Fruit fly (Drosophila melanogaster) whole organism, embryonic: ENCODE measurements around the gene Nepl18.

ENCODE experiments used
- Ada2b ChIP-seq: fragments of 200-800 bp; sonication (Bioruptor generic); IDR thresholded peaks from 2 replicates; pipeline ENCODE4 v1.3.6; 2022; ENCODE audit warnings: missing biosample characterization, missing genetic modification characterization
- Adf1 ChIP-seq: fragments of 200-800 bp; sonication (Bioruptor generic); IDR thresholded peaks from 2 replicates; pipeline ENCODE4 v1.3.6; 2022; ENCODE audit warnings: missing biosample characterization, missing genetic modification characterization
- Bdp1 ChIP-seq: fragments of 200-800 bp; sonication (Bioruptor generic); optimal IDR thresholded peaks from 3 replicates; lab custom pipeline; 2016; ENCODE audit warnings: missing biosample characterization, missing genetic modification characterization
- CG10274 ChIP-seq: fragments of 200-800 bp; sonication (Bioruptor generic); optimal IDR thresholded peaks from 3 replicates; lab custom pipeline; 2017; ENCODE audit warnings: missing biosample characterization, mild to moderate bottlenecking, missing genetic modification characterization
- CG11456 ChIP-seq: fragments of 200-800 bp; sonication (Bioruptor generic); IDR thresholded peaks from 3 replicates; pipeline ENCODE4 v1.3.6; 2022; ENCODE audit warnings: missing biosample characterization, missing genetic modification characterization
- CG11560 ChIP-seq: fragments of 200-800 bp; sonication (Bioruptor generic); IDR thresholded peaks from 3 replicates; pipeline ENCODE4 v1.3.6; 2022; ENCODE audit warnings: missing biosample characterization, missing genetic modification characterization
- CG12299 ChIP-seq: fragments of 200-800 bp; sonication (Bioruptor generic); optimal IDR thresholded peaks from 2 replicates; lab custom pipeline; 2018; ENCODE audit warnings: missing biosample characterization, mild to moderate bottlenecking, missing genetic modification characterization
- CG12659 ChIP-seq: fragments of 200-800 bp; sonication (Bioruptor generic); optimal IDR thresholded peaks from 3 replicates; lab custom pipeline; 2017; ENCODE audit warnings: mild to moderate bottlenecking, missing biosample characterization, missing genetic modification reagents, missing genetic modification characterization
- CG13894 ChIP-seq: fragments of 200-800 bp; sonication (Bioruptor generic); optimal IDR thresholded peaks from 3 replicates; lab custom pipeline; 2018; ENCODE audit warnings: missing biosample characterization, mild to moderate bottlenecking, missing genetic modification characterization, moderate library complexity
- CG15011 ChIP-seq: fragments of 200-800 bp; sonication (Bioruptor generic); optimal IDR thresholded peaks from 3 replicates; lab custom pipeline; 2018; ENCODE audit warnings: missing biosample characterization, mild to moderate bottlenecking, missing genetic modification characterization
- CG15269 ChIP-seq: fragments of 200-800 bp; sonication (Bioruptor generic); optimal IDR thresholded peaks from 2 replicates; lab custom pipeline; 2018; ENCODE audit warnings: missing biosample characterization, mild to moderate bottlenecking, missing genetic modification characterization, moderate library complexity
- CG15601 ChIP-seq: fragments of 200-800 bp; sonication (Bioruptor generic); optimal IDR thresholded peaks from 3 replicates; lab custom pipeline; 2019; ENCODE audit warnings: missing biosample characterization, mild to moderate bottlenecking, missing genetic modification characterization, moderate library complexity
- CG16779 ChIP-seq: fragments of 200-800 bp; sonication (Bioruptor generic); IDR thresholded peaks from 2 replicates; pipeline ENCODE4 v1.3.6; 2022; ENCODE audit warnings: missing biosample characterization, missing genetic modification characterization
- CG16815 ChIP-seq: fragments of 200-800 bp; sonication (Bioruptor generic); optimal IDR thresholded peaks from 3 replicates; lab custom pipeline; 2017; ENCODE audit warnings: missing biosample characterization, mild to moderate bottlenecking, missing genetic modification characterization
- CG2889 ChIP-seq: fragments of 200-800 bp; sonication (Bioruptor generic); IDR thresholded peaks from 3 replicates; pipeline ENCODE4 v1.3.6; 2022; ENCODE audit warnings: missing biosample characterization, missing genetic modification characterization
- CG33213 ChIP-seq: fragments of 200-800 bp; sonication (Bioruptor generic); optimal IDR thresholded peaks from 3 replicates; lab custom pipeline; 2016; ENCODE audit warnings: missing biosample characterization, missing genetic modification characterization
- CG3847 ChIP-seq: fragments of 200-800 bp; sonication (Bioruptor generic); IDR thresholded peaks from 2 replicates; pipeline ENCODE4 v1.3.6; 2022; ENCODE audit warnings: missing biosample characterization, missing genetic modification characterization
- CG5245 ChIP-seq: fragments of 200-800 bp; sonication (Bioruptor generic); optimal IDR thresholded peaks from 3 replicates; lab custom pipeline; 2016; ENCODE audit warnings: missing biosample characterization, missing genetic modification characterization
- CG6689 ChIP-seq: fragments of 200-800 bp; sonication (Bioruptor generic); IDR thresholded peaks from 2 replicates; pipeline ENCODE4 v1.3.6; 2022; ENCODE audit warnings: missing biosample characterization, missing genetic modification characterization
- CG6791 ChIP-seq: fragments of 200-800 bp; sonication (Bioruptor generic); IDR thresholded peaks from 3 replicates; pipeline ENCODE4 v1.3.6; 2022; ENCODE audit warnings: missing biosample characterization, missing genetic modification characterization; ENCODE audit not compliant: partially characterized antibody
- CG7839 ChIP-seq: fragments of 200-800 bp; sonication (Bioruptor generic); optimal IDR thresholded peaks from 3 replicates; lab custom pipeline; 2018; ENCODE audit warnings: missing biosample characterization, mild to moderate bottlenecking, missing genetic modification characterization, moderate library complexity
- CG7928 ChIP-seq: fragments of 200-800 bp; sonication (Bioruptor generic); optimal IDR thresholded peaks from 2 replicates; lab custom pipeline; 2017; ENCODE audit warnings: missing biosample characterization, mild to moderate bottlenecking, missing genetic modification characterization
- CG9609 ChIP-seq: fragments of 200-800 bp; sonication (Bioruptor generic); optimal IDR thresholded peaks from 3 replicates; lab custom pipeline; 2016; ENCODE audit warnings: missing biosample characterization, missing genetic modification characterization
- CHES-1-like ChIP-seq: fragments of 200-800 bp; sonication (Bioruptor generic); optimal IDR thresholded peaks from 2 replicates; lab custom pipeline; 2016; ENCODE audit warnings: missing biosample characterization, missing genetic modification characterization
- CoRest ChIP-seq: fragments of 200-800 bp; sonication (Bioruptor generic); optimal IDR thresholded peaks from 3 replicates; lab custom pipeline; 2018; ENCODE audit warnings: missing biosample characterization, mild to moderate bottlenecking, missing genetic modification characterization, moderate library complexity
- Dek ChIP-seq: fragments of 200-800 bp; sonication (Bioruptor generic); optimal IDR thresholded peaks from 3 replicates; lab custom pipeline; 2019; ENCODE audit warnings: missing biosample characterization, mild to moderate bottlenecking, missing genetic modification characterization, moderate library complexity
- Dfd ChIP-seq, 2 experiments: fragments of >200 bp; optimal IDR thresholded peaks; 2 replicates each; lab custom pipeline; 2017; ENCODE audit warnings: missing biosample characterization in 2 of 2, missing genetic modification characterization in 2 of 2
- Dref ChIP-seq: fragments of 200-800 bp; sonication (Bioruptor generic); IDR thresholded peaks from 2 replicates; pipeline ENCODE4 v1.3.6; 2022; ENCODE audit warnings: missing biosample characterization, missing genetic modification characterization
- Kr ChIP-seq: fragments of 200-800 bp; sonication (Bioruptor generic); optimal IDR thresholded peaks from 2 replicates; lab custom pipeline; 2017; ENCODE audit warnings: missing biosample characterization, mild to moderate bottlenecking, missing genetic modification characterization
- NK7.1 ChIP-seq: fragments of 200-800 bp; sonication (Bioruptor generic); optimal IDR thresholded peaks from 3 replicates; lab custom pipeline; 2016; ENCODE audit warnings: missing biosample characterization, missing genetic modification characterization
- Ptx1 ChIP-seq: fragments of 200-800 bp; sonication (Bioruptor generic); IDR thresholded peaks from 2 replicates; pipeline ENCODE4 v1.3.6; 2022; ENCODE audit warnings: missing biosample characterization, missing genetic modification characterization
- aop ChIP-seq: fragments of 200-800 bp; sonication (Bioruptor generic); IDR thresholded peaks from 2 replicates; pipeline ENCODE4 v1.3.6; 2022; ENCODE audit warnings: missing biosample characterization, missing genetic modification characterization
- cg ChIP-seq: fragments of 200-800 bp; sonication (Bioruptor generic); optimal IDR thresholded peaks from 3 replicates; lab custom pipeline; 2019; ENCODE audit warnings: missing biosample characterization, mild to moderate bottlenecking, missing genetic modification characterization, moderate library complexity
- ci ChIP-seq: fragments of 200-800 bp; sonication (Bioruptor generic); IDR thresholded peaks from 3 replicates; pipeline ENCODE4 v1.3.6; 2022; ENCODE audit warnings: missing biosample characterization, missing genetic modification characterization
- dimm ChIP-seq: fragments of 200-800 bp; sonication (Bioruptor generic); IDR thresholded peaks from 2 replicates; pipeline ENCODE4 v1.3.6; 2022; ENCODE audit warnings: missing biosample characterization, missing genetic modification characterization
- dm ChIP-seq: fragments of 200-800 bp; sonication (Bioruptor generic); optimal IDR thresholded peaks from 3 replicates; lab custom pipeline; 2016; ENCODE audit warnings: missing biosample characterization, missing genetic modification characterization
- insv ChIP-seq, 2 experiments: fragments of 200-800 bp; sonication (Bioruptor generic); optimal IDR thresholded peaks; 3 replicates each; lab custom pipeline; 2016 to 2018; ENCODE audit warnings: missing biosample characterization in 2 of 2, missing genetic modification characterization in 2 of 2
- knrl ChIP-seq: fragments of 200-800 bp; sonication (Bioruptor generic); IDR thresholded peaks from 3 replicates; pipeline ENCODE4 v1.3.6; 2022; ENCODE audit warnings: missing biosample characterization, missing genetic modification characterization; ENCODE audit not compliant: partially characterized antibody
- lilli ChIP-seq: fragments of 200-800 bp; sonication (Bioruptor generic); optimal IDR thresholded peaks from 3 replicates; lab custom pipeline; 2016; ENCODE audit warnings: missing biosample characterization, missing genetic modification characterization
- pho ChIP-seq: fragments of 200-800 bp; sonication (Bioruptor generic); optimal IDR thresholded peaks from 2 replicates; lab custom pipeline; 2016; ENCODE audit warnings: missing biosample characterization, missing genetic modification characterization
- psq ChIP-seq: fragments of 200-800 bp; sonication (Bioruptor generic); optimal IDR thresholded peaks from 2 replicates; lab custom pipeline; 2017; ENCODE audit warnings: missing biosample characterization, missing genetic modification characterization
- pum ChIP-seq: fragments of 200-800 bp; sonication (Bioruptor generic); optimal IDR thresholded peaks from 2 replicates; lab custom pipeline; 2016; ENCODE audit warnings: missing biosample characterization, missing genetic modification characterization
- pzg ChIP-seq: fragments of 200-800 bp; sonication (Bioruptor generic); optimal IDR thresholded peaks from 3 replicates; lab custom pipeline; 2018; ENCODE audit warnings: missing biosample characterization, mild to moderate bottlenecking, missing genetic modification characterization, moderate library complexity
- rib ChIP-seq: fragments of 200-800 bp; sonication (Bioruptor generic); IDR thresholded peaks from 2 replicates; pipeline ENCODE4 v1.3.6; 2022; ENCODE audit warnings: missing biosample characterization, missing genetic modification characterization
- ro ChIP-seq: fragments of 200-800 bp; sonication (Bioruptor generic); IDR thresholded peaks from 2 replicates; pipeline ENCODE4 v1.3.6; 2022; ENCODE audit warnings: missing biosample characterization, missing genetic modification characterization
- salm ChIP-seq: fragments of 200-800 bp; sonication (Bioruptor generic); optimal IDR thresholded peaks from 2 replicates; lab custom pipeline; 2018; ENCODE audit warnings: missing biosample characterization, mild to moderate bottlenecking, missing genetic modification characterization
- sc ChIP-seq, 3 experiments: fragments of >200 bp in 2 of 3; fragments of 200-800 bp in 1 of 3; sonication (Bioruptor generic) in 1 of 3; optimal IDR thresholded peaks; 2 replicates in 2 of 3; 3 replicates in 1 of 3; lab custom pipeline; 2017; ENCODE audit warnings: mild to moderate bottlenecking in 1 of 3, missing biosample characterization in 1 of 3, missing genetic modification characterization in 1 of 3, missing genetic modification reagents in 1 of 3
- scrt ChIP-seq: fragments of 200-800 bp; sonication (Bioruptor generic); optimal IDR thresholded peaks from 2 replicates; lab custom pipeline; 2018; ENCODE audit warnings: missing biosample characterization, mild to moderate bottlenecking, missing genetic modification characterization, moderate library complexity

Gene Nepl18

dm6 chr3R:28888561-28889426 is 13.4 kb downstream of the Nepl18 start (continued):
- TF ChIP-seq CG16815 (peak; percentile 72), aop (no peak), CG11456 (GFP tag; lab: Robert Waterston, UW) (peak; percentile 87), salm (peak; percentile 34), CG6791 (0 out of 3 replicates have a peak, but pooled peaks have one; percentile 7), Dfd (GFP tag; optimal IDR thresholded peaks at IDR 0.05; lab: Kevin White, UChicago) (no peak), dimm (GFP tag; lab: Robert Waterston, UW) (no peak), CG15269 (tag; lab: Kevin White, UChicago) (peak; percentile 80), Ptx1 (GFP tag; lab: Robert Waterston, UW) (peak; percentile 83), Ada2b (peak; percentile 62), Dref (peak; percentile 37; the same call in 1 of the 2 replicates), Bdp1 (GFP tag; lab: Kevin White, UChicago) (peak; percentile 70), CG5245 (peak; percentile 80), CG6689 (GFP tag; lab: Robert Waterston, UW) (peak; percentile 75; the same call in 1 of the 2 replicates), psq (GFP tag; lab: Kevin White, UChicago) (no peak), sc (optimal IDR thresholded peaks at IDR 0.05; lab: Kevin White, UChicago) (no peak), sc (GFP tag; optimal IDR thresholded peaks at IDR 0.05; lab: Kevin White, UChicago) (peak; percentile 32), CG12659 (GFP tag; lab: Kevin White, UChicago) (peak; percentile 90), CG33213 (GFP tag; lab: Kevin White, UChicago) (peak; percentile 77), scrt (GFP tag; lab: Kevin White, UChicago) (peak; percentile 68), NK7.1 (GFP tag; lab: Kevin White, UChicago) (peak; percentile 69), CG7839 (tag; lab: Kevin White, UChicago) (peak; percentile 79), CG2889 (GFP tag; lab: Robert Waterston, UW) (0 out of 3 replicates have a peak, but pooled peaks have one; percentile 21), CG9609 (GFP tag; lab: Kevin White, UChicago) (peak; percentile 92), pzg (GFP tag; lab: Kevin White, UChicago) (peak; percentile 61), CG15601 (peak; percentile 28), CG16779 (GFP tag; lab: Robert Waterston, UW) (peak; percentile 83), insv (GFP tag; optimal IDR thresholded peaks at IDR 0.05; lab: Kevin White, UChicago) (peak in 1 of 2 experiments; percentile 30), CHES-1-like (GFP tag; lab: Kevin White, UChicago) (peak; percentile 94), CG15011 (GFP tag; lab: Kevin White, UChicago) (peak; percentile 57), lilli (GFP tag; lab: Kevin White, UChicago) (peak; percentile 90), CG3847 (GFP tag; lab: Robert Waterston, UW) (peak; percentile 87), dm (GFP tag; lab: Kevin White, UChicago) (peak; percentile 74), ro (no peak), CG10274 (peak; percentile 71), rib (GFP tag; lab: Robert Waterston, UW) (no peak; the same call in 1 of the 2 replicates), Kr (GFP tag; lab: Kevin White, UChicago) (no peak), pum (GFP tag; lab: Kevin White, UChicago) (peak; percentile 88), pho (GFP tag; lab: Kevin White, UChicago) (peak; percentile 85), CG7928 (GFP tag; lab: Kevin White, UChicago) (peak; percentile 64), CG11560 (tag; lab: Robert Waterston, UW) (peak; percentile 59; the same call in 1 of the 3 replicates), knrl (GFP tag; lab: Robert Waterston, UW) (no peak), Dek (tag; lab: Kevin White, UChicago) (peak; percentile 59), CoRest (tag; lab: Kevin White, UChicago) (peak; percentile 76), cg (GFP tag; lab: Kevin White, UChicago) (peak; percentile 33), CG13894 (tag; lab: Kevin White, UChicago) (peak; percentile 80), Adf1 (GFP tag; lab: Robert Waterston, UW) (peak; percentile 62), CG12299 (peak; percentile 50), ci (peak; percentile 32; the same call in 1 of the 3 replicates)
